Worm (Caenorhabditis elegans) whole organism, L1 larva: ENCODE measurements around the gene F58E6.6.

Source experiments
- C04F5.9 ChIP-seq: sonication (generic microtip); optimal IDR thresholded peaks from 2 replicates; lab custom pipeline; 2016; ENCODE audit warnings: missing genetic modification characterization, missing compliant biosample characterization
- C16A3.4 ChIP-seq: fragments of 150-350 bp; optimal IDR thresholded peaks from 2 replicates; lab custom pipeline; 2014; ENCODE audit warnings: missing biosample characterization, missing genetic modification characterization
- Y116A8C.19 ChIP-seq: sonication (generic microtip); optimal IDR thresholded peaks from 2 replicates; lab custom pipeline; 2016; ENCODE audit warnings: missing compliant biosample characterization, missing genetic modification characterization, borderline replicate concordance
- aha-1 ChIP-seq: fragments of 150-350 bp; optimal IDR thresholded peaks from 2 replicates; lab custom pipeline; 2014; ENCODE audit warnings: missing biosample characterization, missing genetic modification characterization
- alr-1 ChIP-seq: fragments of 200-800 bp; sonication (Bioruptor generic); optimal IDR thresholded peaks from 2 replicates; lab custom pipeline; 2018; ENCODE audit warnings: borderline replicate concordance, mild to moderate bottlenecking, missing genetic modification characterization, missing compliant biosample characterization
- aly-2 ChIP-seq: fragments of 150-350 bp; optimal IDR thresholded peaks from 2 replicates; lab custom pipeline; 2014; ENCODE audit warnings: missing biosample characterization, missing genetic modification characterization
- blmp-1 ChIP-seq: fragments of 150-350 bp; optimal IDR thresholded peaks from 2 replicates; lab custom pipeline; 2014; ENCODE audit warnings: missing biosample characterization, missing genetic modification characterization
- ceh-63 ChIP-seq: fragments of 200-800 bp; sonication (Bioruptor generic); optimal IDR thresholded peaks from 2 replicates; lab custom pipeline; 2018; ENCODE audit warnings: mild to moderate bottlenecking, missing genetic modification characterization, missing compliant biosample characterization
- ceh-8 ChIP-seq: fragments of 200-800 bp; sonication (Bioruptor generic); optimal IDR thresholded peaks from 2 replicates; lab custom pipeline; 2018; ENCODE audit warnings: mild to moderate bottlenecking, missing genetic modification characterization, moderate library complexity, missing compliant biosample characterization
- ceh-90 ChIP-seq: sonication (generic microtip); optimal IDR thresholded peaks from 2 replicates; lab custom pipeline; 2016; ENCODE audit warnings: missing genetic modification characterization, missing compliant biosample characterization
- ces-1 ChIP-seq: fragments of 150-350 bp; optimal IDR thresholded peaks from 2 replicates; lab custom pipeline; 2014; ENCODE audit warnings: missing biosample characterization, missing genetic modification reagents, missing genetic modification characterization
- dpl-1 ChIP-seq, 3 experiments: fragments of 150-350 bp in 2 of 3; sonication (generic microtip) in 1 of 3; optimal IDR thresholded peaks; 2 replicates each; lab custom pipeline; 2014 to 2017; ENCODE audit warnings: missing biosample characterization in 3 of 3, missing genetic modification characterization in 3 of 3, missing genetic modification reagents in 3 of 3
- dsc-1 ChIP-seq: sonication (generic microtip); optimal IDR thresholded peaks from 2 replicates; lab custom pipeline; 2016; ENCODE audit warnings: mild to moderate bottlenecking, missing genetic modification characterization, missing compliant biosample characterization
- efl-1 ChIP-seq, 4 experiments: fragments of 150-350 bp; optimal IDR thresholded peaks in 3 of 4; peaks in 1 of 4; 1 replicate in 1 of 4; 2 replicates in 3 of 4; lab custom pipeline; 2014; ENCODE audit warnings: missing biosample characterization in 2 of 4, missing genetic modification characterization in 2 of 4, missing genetic modification reagents in 2 of 4
- efl-3 ChIP-seq: fragments of 200-800 bp; sonication (Bioruptor generic); optimal IDR thresholded peaks from 2 replicates; lab custom pipeline; 2018; ENCODE audit warnings: mild to moderate bottlenecking, missing genetic modification characterization, missing compliant biosample characterization
- egl-13 ChIP-seq: sonication (generic microtip); optimal IDR thresholded peaks from 2 replicates; lab custom pipeline; 2016; ENCODE audit warnings: missing genotype, missing genetic modification reagents, missing genetic modification characterization, missing compliant biosample characterization
- elt-2 ChIP-seq: sonication (generic microtip); optimal IDR thresholded peaks from 2 replicates; lab custom pipeline; 2016; ENCODE audit warnings: missing genetic modification characterization, mild to moderate bottlenecking, inconsistent platforms, missing compliant biosample characterization, missing genetic modification reagents
- elt-3 ChIP-seq, 6 experiments: fragments of 150-350 bp in 1 of 6; sonication (generic microtip); optimal IDR thresholded peaks; 2 replicates each; lab custom pipeline; 2017 to 2018; ENCODE audit warnings: missing biosample characterization in 6 of 6, missing genetic modification characterization in 6 of 6, inconsistent platforms in 1 of 6
- ets-5 ChIP-seq: fragments of 200-800 bp; sonication (Bioruptor generic); IDR thresholded peaks from 2 replicates; pipeline ENCODE4 v1.3.6; 2022; ENCODE audit warnings: missing genetic modification characterization, missing compliant biosample characterization
- fkh-10 ChIP-seq: sonication (generic microtip); optimal IDR thresholded peaks from 2 replicates; lab custom pipeline; 2017; ENCODE audit warnings: missing biosample characterization, missing genetic modification reagents, missing genetic modification characterization
- fkh-4 ChIP-seq: sonication (generic microtip); optimal IDR thresholded peaks from 2 replicates; lab custom pipeline; 2016; ENCODE audit warnings: missing compliant biosample characterization, missing genetic modification characterization, borderline replicate concordance
- fos-1 ChIP-seq: fragments of 150-350 bp; optimal IDR thresholded peaks from 2 replicates; lab custom pipeline; 2014; ENCODE audit warnings: missing biosample characterization, missing genetic modification characterization
- hpl-2 ChIP-seq: fragments of 150-350 bp; optimal IDR thresholded peaks from 2 replicates; lab custom pipeline; 2014; ENCODE audit warnings: missing biosample characterization, missing genetic modification reagents, missing genetic modification characterization
- irx-1 ChIP-seq: sonication (generic microtip); optimal IDR thresholded peaks from 2 replicates; lab custom pipeline; 2016; ENCODE audit warnings: missing genetic modification characterization, missing compliant biosample characterization
- jun-1 ChIP-seq: fragments of 150-350 bp; optimal IDR thresholded peaks from 2 replicates; lab custom pipeline; 2014; ENCODE audit warnings: missing biosample characterization, missing genetic modification reagents, missing genetic modification characterization
- lin-14 ChIP-seq: fragments of 200-800 bp; sonication (Bioruptor generic); optimal IDR thresholded peaks from 2 replicates; lab custom pipeline; 2018; ENCODE audit warnings: mild to moderate bottlenecking, missing genetic modification characterization, moderate library complexity, missing compliant biosample characterization
- lin-15B ChIP-seq: fragments of 150-350 bp; sonication (generic microtip); optimal IDR thresholded peaks from 3 replicates; lab custom pipeline; 2014; ENCODE audit warnings: missing biosample characterization, missing genetic modification characterization
- lin-39 ChIP-seq: fragments of 150-350 bp; optimal IDR thresholded peaks from 2 replicates; lab custom pipeline; 2014; ENCODE audit warnings: missing biosample characterization, missing genetic modification reagents, missing genetic modification characterization
- lir-3 ChIP-seq: sonication (generic microtip); optimal IDR thresholded peaks from 2 replicates; lab custom pipeline; 2016; ENCODE audit warnings: mild to moderate bottlenecking, missing genetic modification characterization, moderate library complexity, missing compliant biosample characterization; ENCODE audit not compliant: poor library complexity
- lsy-2 ChIP-seq, 2 experiments: fragments of 150-350 bp; optimal IDR thresholded peaks; 2 replicates each; lab custom pipeline; 2014; ENCODE audit warnings: missing biosample characterization in 2 of 2, missing genetic modification characterization in 2 of 2
- mab-9 ChIP-seq: fragments of 200-800 bp; sonication (Bioruptor generic); IDR thresholded peaks from 2 replicates; pipeline ENCODE4 v1.3.6; 2022; ENCODE audit warnings: missing genetic modification reagents, missing genetic modification characterization, missing compliant biosample characterization
- mep-1 ChIP-seq: fragments of 150-350 bp; optimal IDR thresholded peaks from 2 replicates; lab custom pipeline; 2014; ENCODE audit warnings: missing biosample characterization, missing genetic modification characterization
- nhr-12 ChIP-seq: sonication (generic microtip); optimal IDR thresholded peaks from 2 replicates; lab custom pipeline; 2017; ENCODE audit warnings: missing biosample characterization, missing genetic modification characterization
- nhr-28 ChIP-seq: fragments of 150-350 bp; optimal IDR thresholded peaks from 2 replicates; lab custom pipeline; 2014; ENCODE audit warnings: missing biosample characterization, missing genetic modification characterization
- nhr-71 ChIP-seq: sonication (generic microtip); optimal IDR thresholded peaks from 2 replicates; lab custom pipeline; 2016; ENCODE audit warnings: mild to moderate bottlenecking, missing genetic modification characterization, moderate library complexity, missing compliant biosample characterization
- nhr-76 ChIP-seq: sonication (generic microtip); optimal IDR thresholded peaks from 2 replicates; lab custom pipeline; 2017; ENCODE audit warnings: missing biosample characterization, missing genetic modification characterization
- nhr-77 ChIP-seq: fragments of 150-350 bp; optimal IDR thresholded peaks from 2 replicates; lab custom pipeline; 2014; ENCODE audit warnings: missing biosample characterization, missing genetic modification characterization
- nhr-84 ChIP-seq: sonication (generic microtip); optimal IDR thresholded peaks from 2 replicates; lab custom pipeline; 2017; ENCODE audit warnings: missing biosample characterization, missing genetic modification characterization
- nhr-85 ChIP-seq: sonication (generic microtip); peaks from one replicate; lab custom pipeline; 2016; ENCODE audit warnings: missing genetic modification characterization, inconsistent platforms, missing compliant biosample characterization
- pqm-1 ChIP-seq: sonication (generic microtip); optimal IDR thresholded peaks from 3 replicates; lab custom pipeline; 2017; ENCODE audit warnings: missing biosample characterization, missing genetic modification characterization
- rnt-1 ChIP-seq: sonication (generic microtip); optimal IDR thresholded peaks from 2 replicates; lab custom pipeline; 2016; ENCODE audit warnings: mild to moderate bottlenecking, missing genetic modification characterization, moderate library complexity, missing compliant biosample characterization
- snu-23 ChIP-seq: sonication (generic microtip); optimal IDR thresholded peaks from 2 replicates; lab custom pipeline; 2016; ENCODE audit warnings: missing genetic modification characterization, missing compliant biosample characterization
- sptf-1 ChIP-seq: fragments of 150-350 bp; optimal IDR thresholded peaks from 2 replicates; lab custom pipeline; 2014; ENCODE audit warnings: missing biosample characterization, missing genetic modification characterization
- swsn-7 ChIP-seq: sonication (generic microtip); optimal IDR thresholded peaks from 2 replicates; lab custom pipeline; 2016; ENCODE audit warnings: missing genetic modification characterization, missing compliant biosample characterization
- unc-130 ChIP-seq: fragments of 150-350 bp; optimal IDR thresholded peaks from 2 replicates; lab custom pipeline; 2017; ENCODE audit warnings: missing biosample characterization, missing genetic modification characterization, inconsistent platforms
- unc-62 ChIP-seq: fragments of 150-350 bp; optimal IDR thresholded peaks from 2 replicates; lab custom pipeline; 2014; ENCODE audit warnings: missing biosample characterization, missing genetic modification reagents, missing genetic modification characterization
- unc-98 ChIP-seq: fragments of 200-800 bp; sonication (Bioruptor generic); IDR thresholded peaks from 2 replicates; pipeline ENCODE4 v1.3.6; 2022; ENCODE audit warnings: missing genetic modification characterization, missing compliant biosample characterization
- vab-15 ChIP-seq: sonication (generic microtip); optimal IDR thresholded peaks from 2 replicates; lab custom pipeline; 2017; ENCODE audit warnings: missing genotype, mild to moderate bottlenecking, missing genetic modification characterization, missing compliant biosample characterization
- zag-1 ChIP-seq: fragments of 150-350 bp; optimal IDR thresholded peaks from 2 replicates; lab custom pipeline; 2014; ENCODE audit warnings: missing biosample characterization, missing genetic modification characterization
- zip-4 ChIP-seq: fragments of 200-800 bp; sonication (Bioruptor generic); optimal IDR thresholded peaks from 2 replicates; lab custom pipeline; 2018; ENCODE audit warnings: mild to moderate bottlenecking, missing genetic modification characterization, moderate library complexity, missing compliant biosample characterization
- ztf-11 ChIP-seq, 2 experiments: sonication (generic microtip); optimal IDR thresholded peaks; 2 replicates each; lab custom pipeline; 2016 to 2017; ENCODE audit warnings: missing genetic modification characterization in 2 of 2, missing biosample characterization in 1 of 2, missing compliant biosample characterization in 1 of 2
- ztf-4 ChIP-seq: fragments of 150-350 bp; optimal IDR thresholded peaks from 2 replicates; lab custom pipeline; 2014; ENCODE audit warnings: missing biosample characterization, missing genetic modification characterization

The F58E6.6 gene

ce11 chrV:9729462-9730162, 23.2 kb downstream of the F58E6.6 start, which contains the start of the genes aagr-3 and drap-1:
TSS of gene aagr-3 (minus strand) at chrV:9729512.
TSS of gene drap-1 (plus strand) at chrV:9730106.
- no peak for TF ChIP-seq ets-5 (GFP tag; lab: Robert Waterston, UW)
- TF ChIP-seq dsc-1 (tag; lab: Kevin White, UChicago) = no peak
- TF ChIP-seq C16A3.4 = peak; percentile 76
- peak; percentile 11 for TF ChIP-seq elt-2 (tag; lab: Kevin White, UChicago)
- no peak for TF ChIP-seq aha-1 (tag; lab: Kevin White, UChicago)
- no peak for TF ChIP-seq sptf-1 (tag; lab: Kevin White, UChicago)
- no peak for TF ChIP-seq pqm-1 (tag; lab: Kevin White, UChicago)
- TF ChIP-seq rnt-1 = peak; percentile 12
- peak; percentile 56 for TF ChIP-seq lin-15B (tag; lab: Kevin White, UChicago)
- TF ChIP-seq ceh-63 (GFP tag; lab: Kevin White, UChicago) = no peak
- TF ChIP-seq dpl-1 (GFP tag; optimal IDR thresholded peaks at IDR 0.05; lab: Kevin White, UChicago) = peak; percentile 52 to 84 (median 75)
- no peak for TF ChIP-seq zip-4 (GFP tag; lab: Kevin White, UChicago)
- no peak for TF ChIP-seq nhr-12 (tag; lab: Kevin White, UChicago)
- TF ChIP-seq nhr-77 (tag; lab: Kevin White, UChicago) = peak; percentile 19
- TF ChIP-seq ceh-90 (tag; lab: Kevin White, UChicago) = no peak
- no peak for TF ChIP-seq ces-1 (GFP tag; lab: Kevin White, UChicago)
- no peak for TF ChIP-seq lir-3 (tag; lab: Kevin White, UChicago)
- no peak for TF ChIP-seq alr-1 (tag; lab: Kevin White, UChicago)
- no peak for TF ChIP-seq egl-13 (tag; lab: Kevin White, UChicago)
- TF ChIP-seq unc-130 (tag; lab: Kevin White, UChicago) = no peak
- peak; percentile 21 to 71 for TF ChIP-seq efl-1 (optimal IDR thresholded peaks at IDR 0.05; lab: Kevin White, UChicago)
- peak; percentile 80 to 97 for TF ChIP-seq efl-1 (GFP tag; optimal IDR thresholded peaks at IDR 0.05 in 1 of 2; lab: Kevin White, UChicago)
- TF ChIP-seq nhr-76 (tag; lab: Kevin White, UChicago) = no peak
- peak in 1 of 6 experiments; percentile 65 for TF ChIP-seq elt-3 (tag; optimal IDR thresholded peaks at IDR 0.05; lab: Kevin White, UChicago)
- peak; percentile 54 for TF ChIP-seq mep-1
- no peak for TF ChIP-seq ztf-11 (tag; optimal IDR thresholded peaks at IDR 0.05; lab: Kevin White, UChicago)
- peak; percentile 67 for TF ChIP-seq blmp-1
- TF ChIP-seq hpl-2 (GFP tag; lab: Kevin White, UChicago) = no peak
- no peak for TF ChIP-seq Y116A8C.19 (tag; lab: Kevin White, UChicago)
- no peak for TF ChIP-seq aly-2 (tag; lab: Kevin White, UChicago)
- peak; percentile 63 for TF ChIP-seq nhr-71 (tag; lab: Kevin White, UChicago)
- TF ChIP-seq lin-14 (GFP tag; lab: Kevin White, UChicago) = peak; percentile 58
- TF ChIP-seq unc-98 (GFP tag; lab: Robert Waterston, UW) = no peak
- TF ChIP-seq jun-1 = peak; percentile 3
- peak; percentile 52 for TF ChIP-seq nhr-85 (tag; lab: Kevin White, UChicago)
- TF ChIP-seq fos-1 (tag; lab: Kevin White, UChicago) = peak; percentile 36
- TF ChIP-seq fkh-10 = no peak
- TF ChIP-seq irx-1 (tag; lab: Kevin White, UChicago) = no peak
- TF ChIP-seq nhr-84 = no peak
- TF ChIP-seq mab-9 (GFP tag; lab: Robert Waterston, UW) = no peak
- no peak for TF ChIP-seq fkh-4 (tag; lab: Kevin White, UChicago)
- TF ChIP-seq efl-3 (GFP tag; lab: Kevin White, UChicago) = no peak
- TF ChIP-seq ceh-8 (GFP tag; lab: Kevin White, UChicago) = no peak
- TF ChIP-seq snu-23 (GFP tag; lab: Kevin White, UChicago) = peak; percentile 51
- peak; percentile 36 for TF ChIP-seq swsn-7
- no peak for TF ChIP-seq zag-1 (tag; lab: Kevin White, UChicago)
- TF ChIP-seq ztf-4 (tag; lab: Kevin White, UChicago) = peak; percentile 12
- TF ChIP-seq C04F5.9 (tag; lab: Kevin White, UChicago) = no peak
- TF ChIP-seq vab-15 (tag; lab: Kevin White, UChicago) = no peak
- no peak for TF ChIP-seq nhr-28
- no peak for TF ChIP-seq unc-62
- TF ChIP-seq lsy-2 (tag; optimal IDR thresholded peaks at IDR 0.05; lab: Kevin White, UChicago) = peak; percentile 51 to 88
- TF ChIP-seq lin-39 = no peak
